Worm (Caenorhabditis elegans) whole organism, L3 larva: Measurements from ENCODE around the gene T26H10.2.

Source experiments
- R02D3.7 ChIP-seq: fragments of 150-350 bp; optimal IDR thresholded peaks from 2 replicates; lab custom pipeline; 2014; ENCODE audit warnings: missing biosample characterization, missing genetic modification characterization
- ZK546.5 ChIP-seq: sonication (generic microtip); optimal IDR thresholded peaks from 2 replicates; lab custom pipeline; 2017; ENCODE audit warnings: missing biosample characterization, missing genetic modification characterization
- aly-2 ChIP-seq: fragments of 150-350 bp; optimal IDR thresholded peaks from 2 replicates; lab custom pipeline; 2014; ENCODE audit warnings: missing biosample characterization, missing genetic modification characterization
- ama-1 ChIP-seq: fragments of 150-350 bp; optimal IDR thresholded peaks from 2 replicates; lab custom pipeline; 2018
- ceh-16 ChIP-seq: sonication (generic microtip); optimal IDR thresholded peaks from 2 replicates; lab custom pipeline; 2017; ENCODE audit warnings: missing biosample characterization, missing genetic modification characterization
- ceh-28 ChIP-seq: fragments of 150-350 bp; optimal IDR thresholded peaks from 2 replicates; lab custom pipeline; 2014; ENCODE audit warnings: missing biosample characterization, missing genetic modification reagents, missing genetic modification characterization
- ceh-82 ChIP-seq: fragments of 150-350 bp; optimal IDR thresholded peaks from 2 replicates; lab custom pipeline; 2014; ENCODE audit warnings: missing biosample characterization, missing genetic modification characterization
- ceh-9 ChIP-seq: sonication (generic microtip); optimal IDR thresholded peaks from 2 replicates; lab custom pipeline; 2018; ENCODE audit warnings: missing biosample characterization, missing genetic modification characterization
- daf-12 ChIP-seq: fragments of 150-350 bp; optimal IDR thresholded peaks from 2 replicates; lab custom pipeline; 2014; ENCODE audit warnings: missing biosample characterization, missing genetic modification reagents, missing genetic modification characterization
- egl-27 ChIP-seq: sonication (generic microtip); optimal IDR thresholded peaks from 4 replicates; lab custom pipeline; 2017; ENCODE audit warnings: missing biosample characterization, missing genetic modification reagents, missing genetic modification characterization
- egl-5 ChIP-seq: fragments of 150-350 bp; optimal IDR thresholded peaks from 2 replicates; lab custom pipeline; 2017; ENCODE audit warnings: missing biosample characterization, missing genetic modification reagents, missing genetic modification characterization, inconsistent platforms
- elt-1 ChIP-seq: fragments of 150-350 bp; optimal IDR thresholded peaks from 2 replicates; lab custom pipeline; 2014; ENCODE audit warnings: missing biosample characterization, missing genetic modification characterization
- elt-2 ChIP-seq: sonication (generic microtip); optimal IDR thresholded peaks from 2 replicates; lab custom pipeline; 2016; ENCODE audit warnings: missing genetic modification reagents, mild to moderate bottlenecking, missing genetic modification characterization, missing compliant biosample characterization
- elt-3 ChIP-seq, 3 experiments: fragments of 150-350 bp in 1 of 3; sonication (generic microtip) in 2 of 3; optimal IDR thresholded peaks; 2 replicates in 2 of 3; 4 replicates in 1 of 3; lab custom pipeline; 2014 to 2017; ENCODE audit warnings: missing biosample characterization in 3 of 3, missing genetic modification characterization in 3 of 3
- eor-1 ChIP-seq, 2 experiments: fragments of 150-350 bp; optimal IDR thresholded peaks; 2 replicates each; lab custom pipeline; 2014 to 2018; ENCODE audit warnings: missing biosample characterization in 2 of 2, missing genetic modification characterization in 2 of 2
- fkh-2 ChIP-seq: fragments of 150-350 bp; optimal IDR thresholded peaks from 2 replicates; lab custom pipeline; 2014; ENCODE audit warnings: missing biosample characterization, missing genetic modification reagents, missing genetic modification characterization
- fos-1 ChIP-seq: fragments of 150-350 bp; optimal IDR thresholded peaks from 2 replicates; lab custom pipeline; 2014; ENCODE audit warnings: missing biosample characterization, missing genetic modification characterization
- hmg-11 ChIP-seq: sonication (generic microtip); optimal IDR thresholded peaks from 2 replicates; lab custom pipeline; 2016; ENCODE audit warnings: missing genetic modification characterization, missing compliant biosample characterization
- jun-1 ChIP-seq: fragments of 150-350 bp; optimal IDR thresholded peaks from 2 replicates; lab custom pipeline; 2014; ENCODE audit warnings: missing biosample characterization, missing genetic modification reagents, missing genetic modification characterization
- lin-15B ChIP-seq: fragments of 150-350 bp; optimal IDR thresholded peaks from 2 replicates; lab custom pipeline; 2014; ENCODE audit warnings: missing biosample characterization, missing genetic modification characterization
- lin-39 ChIP-seq: fragments of 150-350 bp; optimal IDR thresholded peaks from 2 replicates; lab custom pipeline; 2018; ENCODE audit warnings: missing biosample characterization, missing genetic modification reagents, missing genetic modification characterization
- lsy-12 ChIP-seq: sonication (generic microtip); optimal IDR thresholded peaks from 2 replicates; lab custom pipeline; 2016; ENCODE audit warnings: mild to moderate bottlenecking, missing genetic modification characterization, missing compliant biosample characterization
- mdl-1 ChIP-seq: fragments of 150-350 bp; optimal IDR thresholded peaks from 2 replicates; lab custom pipeline; 2014; ENCODE audit warnings: missing biosample characterization, missing genetic modification characterization
- mml-1 ChIP-seq: fragments of 150-350 bp; sonication (generic microtip); optimal IDR thresholded peaks from 3 replicates; lab custom pipeline; 2014; ENCODE audit warnings: missing biosample characterization, missing genetic modification characterization
- nfya-1 ChIP-seq: sonication (generic microtip); optimal IDR thresholded peaks from 2 replicates; lab custom pipeline; 2017; ENCODE audit warnings: missing genetic modification characterization, mild to moderate bottlenecking, missing compliant biosample characterization, antibody characterized with exemption, moderate library complexity; ENCODE audit not compliant: insufficient read depth
- nhr-11 ChIP-seq: fragments of 150-350 bp; optimal IDR thresholded peaks from 2 replicates; lab custom pipeline; 2014; ENCODE audit warnings: missing biosample characterization, missing genetic modification characterization
- nhr-12 ChIP-seq: fragments of 150-350 bp; optimal IDR thresholded peaks from 2 replicates; lab custom pipeline; 2014; ENCODE audit warnings: missing biosample characterization, missing genetic modification characterization
- nhr-23 ChIP-seq: fragments of 150-350 bp; optimal IDR thresholded peaks from 2 replicates; lab custom pipeline; 2014; ENCODE audit warnings: missing biosample characterization, missing genetic modification reagents, missing genetic modification characterization
- nhr-237 ChIP-seq: fragments of 150-350 bp; optimal IDR thresholded peaks from 2 replicates; lab custom pipeline; 2014; ENCODE audit warnings: missing biosample characterization, missing genetic modification characterization
- nhr-25 ChIP-seq: sonication (generic microtip); optimal IDR thresholded peaks from 2 replicates; lab custom pipeline; 2017; ENCODE audit warnings: missing biosample characterization, missing genetic modification characterization
- nhr-28 ChIP-seq: fragments of 150-350 bp; optimal IDR thresholded peaks from 2 replicates; lab custom pipeline; 2014; ENCODE audit warnings: missing biosample characterization, missing genetic modification characterization
- nhr-43 ChIP-seq: sonication (generic microtip); optimal IDR thresholded peaks from 2 replicates; lab custom pipeline; 2016; ENCODE audit warnings: mild to moderate bottlenecking, missing genetic modification characterization, missing compliant biosample characterization; ENCODE audit not compliant: poor library complexity, severe bottlenecking
- nhr-67 ChIP-seq: fragments of 150-350 bp; optimal IDR thresholded peaks from 2 replicates; lab custom pipeline; 2014; ENCODE audit warnings: missing biosample characterization, missing genetic modification characterization
- nhr-76 ChIP-seq: fragments of 150-350 bp; sonication (generic microtip); optimal IDR thresholded peaks from 5 replicates; lab custom pipeline; 2014; ENCODE audit warnings: missing biosample characterization, missing genetic modification characterization
- nhr-77 ChIP-seq: fragments of 150-350 bp; optimal IDR thresholded peaks from 2 replicates; lab custom pipeline; 2014; ENCODE audit warnings: missing biosample characterization, missing genetic modification characterization
- pha-4 ChIP-seq: fragments of 150-350 bp; optimal IDR thresholded peaks from 2 replicates; lab custom pipeline; 2014; ENCODE audit warnings: missing biosample characterization, missing genetic modification reagents, missing genetic modification characterization
- pqm-1 ChIP-seq: fragments of 150-350 bp; optimal IDR thresholded peaks from 2 replicates; lab custom pipeline; 2017; ENCODE audit warnings: missing biosample characterization, missing genetic modification characterization, inconsistent platforms
- sea-2 ChIP-seq: fragments of 150-350 bp; sonication (generic microtip); optimal IDR thresholded peaks from 4 replicates; lab custom pipeline; 2014; ENCODE audit warnings: missing biosample characterization, missing genetic modification reagents, missing genetic modification characterization
- skn-1 ChIP-seq: fragments of 150-350 bp; optimal IDR thresholded peaks from 2 replicates; lab custom pipeline; 2014; ENCODE audit warnings: missing biosample characterization, missing genetic modification characterization
- snpc-4 ChIP-seq: fragments of 150-350 bp; optimal IDR thresholded peaks from 2 replicates; lab custom pipeline; 2014; ENCODE audit warnings: missing biosample characterization, missing genetic modification characterization
- tbx-2 ChIP-seq: sonication (generic microtip); optimal IDR thresholded peaks from 2 replicates; lab custom pipeline; 2016; ENCODE audit warnings: mild to moderate bottlenecking, missing genetic modification characterization, missing compliant biosample characterization
- unc-39 ChIP-seq: sonication (generic microtip); optimal IDR thresholded peaks from 4 replicates; lab custom pipeline; 2017; ENCODE audit warnings: missing biosample characterization, missing genetic modification characterization
- unc-62 ChIP-seq: fragments of 150-350 bp; sonication (generic microtip); optimal IDR thresholded peaks from 4 replicates; lab custom pipeline; 2014; ENCODE audit warnings: missing biosample characterization, missing genetic modification reagents, missing genetic modification characterization
- zag-1 ChIP-seq: fragments of 150-350 bp; optimal IDR thresholded peaks from 2 replicates; lab custom pipeline; 2014; ENCODE audit warnings: missing biosample characterization, missing genetic modification characterization
- ztf-11 ChIP-seq: fragments of 150-350 bp; optimal IDR thresholded peaks from 2 replicates; lab custom pipeline; 2014; ENCODE audit warnings: missing biosample characterization, missing genetic modification characterization
- ztf-4 ChIP-seq: fragments of 150-350 bp; optimal IDR thresholded peaks from 2 replicates; lab custom pipeline; 2014; ENCODE audit warnings: missing biosample characterization, missing genetic modification characterization

The T26H10.2 gene

DNA sequence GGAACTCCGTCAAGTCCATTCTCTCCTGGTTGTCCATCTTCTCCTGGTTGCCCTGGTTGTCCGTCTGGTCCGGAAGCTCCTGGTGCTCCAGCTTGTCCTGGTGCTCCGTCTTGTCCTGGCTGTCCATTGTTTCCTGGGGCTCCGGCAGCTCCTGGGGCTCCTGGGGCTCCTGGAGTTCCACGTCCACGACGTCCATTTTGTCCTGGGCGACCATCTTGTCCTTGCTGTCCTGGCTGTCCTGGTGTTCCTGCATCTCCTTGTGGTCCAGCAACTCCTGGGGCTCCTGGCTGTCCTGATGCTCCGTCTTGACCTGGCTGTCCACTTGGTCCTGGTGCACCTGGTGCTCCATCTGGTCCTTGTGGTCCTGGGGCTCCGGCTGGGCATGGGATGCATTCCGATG is 24.9 kb upstream of the T26H10.2 start:
- TF ChIP-seq sea-2 (GFP tag; lab: Kevin White, UChicago) = no peak
- no peak for TF ChIP-seq ZK546.5 (tag; lab: Kevin White, UChicago)
- no peak for TF ChIP-seq tbx-2 (tag; lab: Kevin White, UChicago)
- no peak for TF ChIP-seq aly-2 (tag; lab: Kevin White, UChicago)
- no peak for TF ChIP-seq mml-1
- TF ChIP-seq zag-1 = no peak
- no peak for TF ChIP-seq nhr-12 (tag; lab: Kevin White, UChicago)

DNA sequence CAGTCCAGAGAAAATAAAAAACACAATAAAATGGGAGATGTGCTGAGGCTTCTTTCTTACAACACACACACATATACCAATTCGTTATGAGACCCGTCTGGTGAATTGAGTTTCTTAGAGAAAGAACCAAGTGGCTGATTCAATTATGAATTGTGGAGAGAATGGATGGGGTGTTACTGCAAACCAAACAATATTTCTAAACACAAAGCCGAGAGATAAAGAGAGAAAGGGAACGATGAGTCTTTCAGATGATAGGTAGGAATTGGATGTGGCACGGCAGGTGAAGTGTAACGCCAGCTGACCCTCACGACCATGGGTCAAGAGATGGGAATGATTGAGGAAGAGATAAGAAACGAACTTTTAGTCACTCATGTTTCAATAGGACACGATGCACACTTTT is 21.8 kb upstream of the T26H10.2 start, which contains the start of gene mig-17:
mig-17 (plus strand) TSS at position 389 of the 400 bp plus-strand sequence.
- TF ChIP-seq lin-39 (tag; lab: Kevin White, UChicago) (no peak), elt-2 (tag; lab: Kevin White, UChicago) (no peak), nfya-1 (tag; lab: Kevin White, UChicago) (peak; percentile 23), egl-5 (tag; lab: Kevin White, UChicago) (peak; percentile 53)

DNA sequence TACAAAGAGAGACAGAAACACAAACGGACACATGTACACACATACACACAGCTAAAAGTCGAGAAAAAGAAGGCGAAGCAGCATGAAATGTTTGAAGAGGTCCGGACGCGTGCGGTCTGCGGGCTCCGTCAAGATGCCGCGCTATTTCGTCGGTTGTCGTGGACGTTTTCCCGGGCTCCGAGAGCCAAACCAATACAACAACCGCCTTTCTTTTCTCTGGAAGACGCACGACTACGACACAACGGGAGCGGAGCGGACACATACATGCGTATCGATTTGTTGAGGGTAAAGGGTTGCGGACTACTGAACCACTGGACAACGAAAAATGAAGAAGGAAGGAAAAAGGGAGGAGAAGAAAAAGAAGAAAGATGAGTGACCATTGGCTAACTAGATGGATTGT is 20.9 kb upstream of the T26H10.2 start:
- no peak for TF ChIP-seq nhr-23 (tag; lab: Kevin White, UChicago)
- no peak for TF ChIP-seq nhr-11 (tag; lab: Kevin White, UChicago)
- TF ChIP-seq pha-4 (tag; lab: Kevin White, UChicago) = no peak
- peak; percentile 30 for TF ChIP-seq hmg-11 (tag; lab: Kevin White, UChicago)
- no peak for TF ChIP-seq ZK546.5 (tag; lab: Kevin White, UChicago)
- TF ChIP-seq nhr-25 = no peak
- TF ChIP-seq ceh-9 (tag; lab: Kevin White, UChicago) = no peak
- no peak for TF ChIP-seq ceh-82 (tag; lab: Kevin White, UChicago)
- TF ChIP-seq unc-39 = no peak
- peak; percentile 52 for TF ChIP-seq unc-62 (GFP tag; lab: Kevin White, UChicago)
- TF ChIP-seq zag-1 = no peak
- no peak for TF ChIP-seq lin-15B (tag; lab: Kevin White, UChicago)
- no peak for TF ChIP-seq lsy-12 (tag; lab: Kevin White, UChicago)
- TF ChIP-seq ztf-4 = no peak
- no peak for TF ChIP-seq ztf-11 (tag; lab: Kevin White, UChicago)
- no peak for TF ChIP-seq egl-27
- no peak for TF ChIP-seq fos-1 (tag; lab: Kevin White, UChicago)
- TF ChIP-seq lin-39 (tag; lab: Kevin White, UChicago) = peak; percentile 73
- TF ChIP-seq mdl-1 (tag; lab: Kevin White, UChicago) = no peak
- no peak for TF ChIP-seq ama-1 (lab: Kevin White, UChicago)
- TF ChIP-seq eor-1 (tag; optimal IDR thresholded peaks at IDR 0.05; lab: Kevin White, UChicago) = no peak
- peak; percentile 20 for TF ChIP-seq snpc-4 (tag; lab: Kevin White, UChicago)
- no peak for TF ChIP-seq nhr-12 (tag; lab: Kevin White, UChicago)
- TF ChIP-seq sea-2 (GFP tag; lab: Kevin White, UChicago) = no peak
- TF ChIP-seq elt-3 (tag; optimal IDR thresholded peaks at IDR 0.05; lab: Kevin White, UChicago) = no peak
- TF ChIP-seq R02D3.7 = no peak
- no peak for TF ChIP-seq skn-1 (tag; lab: Kevin White, UChicago)
- no peak for TF ChIP-seq nhr-67 (tag; lab: Kevin White, UChicago)
- TF ChIP-seq nhr-28 (tag; lab: Kevin White, UChicago) = no peak
- TF ChIP-seq daf-12 (tag; lab: Kevin White, UChicago) = no peak
- no peak for TF ChIP-seq elt-1 (tag; lab: Kevin White, UChicago)
- TF ChIP-seq aly-2 (tag; lab: Kevin White, UChicago) = no peak
- TF ChIP-seq ceh-16 = no peak
- peak; percentile 86 for TF ChIP-seq nfya-1 (tag; lab: Kevin White, UChicago)
- no peak for TF ChIP-seq elt-2 (tag; lab: Kevin White, UChicago)
- peak; percentile 28 for TF ChIP-seq ceh-28 (tag; lab: Kevin White, UChicago)
- TF ChIP-seq jun-1 = no peak
- peak; percentile 48 for TF ChIP-seq egl-5 (tag; lab: Kevin White, UChicago)
- TF ChIP-seq pqm-1 (tag; lab: Kevin White, UChicago) = no peak
- TF ChIP-seq nhr-43 (tag; lab: Kevin White, UChicago) = no peak
- no peak for TF ChIP-seq nhr-77 (tag; lab: Kevin White, UChicago)
- TF ChIP-seq fkh-2 (tag; lab: Kevin White, UChicago) = no peak
- no peak for TF ChIP-seq mml-1
- no peak for TF ChIP-seq tbx-2 (tag; lab: Kevin White, UChicago)
- no peak for TF ChIP-seq nhr-76 (tag; lab: Kevin White, UChicago)
- no peak for TF ChIP-seq nhr-237
